Fruit fly (Drosophila melanogaster): ENCODE measurements around the gene CG13727.

DNA sequence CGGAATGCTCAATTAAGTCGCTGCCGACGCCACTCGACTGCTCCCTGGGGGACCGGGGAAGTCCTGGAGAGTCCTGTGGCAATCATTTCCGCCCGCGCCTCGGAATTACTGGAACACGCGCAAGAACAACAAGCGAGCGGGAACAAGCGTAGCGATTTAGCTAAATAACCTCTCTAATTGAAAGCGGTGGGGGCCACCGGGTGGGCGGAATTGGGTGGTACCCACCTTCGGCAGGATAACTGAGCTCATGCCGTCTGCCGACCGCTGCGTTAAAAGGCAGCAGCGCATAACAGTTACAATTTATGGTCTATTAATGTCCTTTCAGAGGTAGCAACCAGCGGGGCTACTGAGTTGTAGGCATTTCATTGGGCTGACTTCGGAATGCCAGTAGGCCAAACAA lies 5.3 kb upstream of the CG13727 start:
- TF ChIP-seq insv (optimal IDR thresholded peaks at IDR 0.05): no peak
- no peak for TF ChIP-seq h (optimal IDR thresholded peaks at IDR 0.05)

Measured in Kc167 (cell line).